Fruit fly (Drosophila melanogaster) whole organism, embryonic: ENCODE data around the gene Argk1.
A peak's percentile ranks its signal among the peaks of the same experiment; 100 is the strongest.

Experiments used
- CG10321 ChIP-seq: fragments of 200-800 bp; sonication (Bioruptor generic); IDR thresholded peaks from 2 replicates; pipeline ENCODE4 v1.3.6; 2022; ENCODE audit warnings: missing biosample characterization, missing genetic modification characterization
- CG12942 ChIP-seq: fragments of 200-800 bp; sonication (Bioruptor generic); optimal IDR thresholded peaks from 3 replicates; lab custom pipeline; 2016; ENCODE audit warnings: missing biosample characterization, missing genetic modification characterization
- CG17802 ChIP-seq: fragments of 200-800 bp; sonication (Bioruptor generic); optimal IDR thresholded peaks from 2 replicates; lab custom pipeline; 2018; ENCODE audit warnings: missing biosample characterization, mild to moderate bottlenecking, missing genetic modification characterization, moderate library complexity
- CG1832 ChIP-seq: fragments of 200-800 bp; sonication (Bioruptor generic); optimal IDR thresholded peaks from 2 replicates; lab custom pipeline; 2017; ENCODE audit warnings: missing biosample characterization, mild to moderate bottlenecking, missing genetic modification characterization, inconsistent platforms
- CG3065 ChIP-seq: fragments of 200-800 bp; sonication (Bioruptor generic); optimal IDR thresholded peaks from 2 replicates; lab custom pipeline; 2016; ENCODE audit warnings: missing biosample characterization, missing genetic modification characterization
- CG33557 ChIP-seq: fragments of 200-800 bp; sonication (Bioruptor generic); optimal IDR thresholded peaks from 2 replicates; lab custom pipeline; 2019; ENCODE audit warnings: missing biosample characterization, mild to moderate bottlenecking, missing genetic modification characterization, moderate library complexity
- CG4730 ChIP-seq: fragments of 200-800 bp; sonication (Bioruptor generic); IDR thresholded peaks from 2 replicates; pipeline ENCODE4 v1.3.6; 2022; ENCODE audit warnings: missing biosample characterization, missing genetic modification characterization
- CG5953 ChIP-seq: fragments of 200-800 bp; sonication (Bioruptor generic); IDR thresholded peaks from 2 replicates; pipeline ENCODE4 v1.3.6; 2022; ENCODE audit warnings: missing biosample characterization, missing genetic modification characterization
- CG6175 ChIP-seq: fragments of 200-800 bp; sonication (Bioruptor generic); IDR thresholded peaks from 3 replicates; pipeline ENCODE4 v1.3.6; 2022; ENCODE audit warnings: missing biosample characterization, missing genetic modification characterization
- CG6791 ChIP-seq: fragments of 200-800 bp; sonication (Bioruptor generic); IDR thresholded peaks from 3 replicates; pipeline ENCODE4 v1.3.6; 2022; ENCODE audit warnings: missing biosample characterization, missing genetic modification characterization; ENCODE audit not compliant: partially characterized antibody
- CG6813 ChIP-seq: fragments of 200-800 bp; sonication (Bioruptor generic); optimal IDR thresholded peaks from 2 replicates; lab custom pipeline; 2017; ENCODE audit warnings: missing biosample characterization, missing genetic modification characterization, mild to moderate bottlenecking, moderate library complexity, missing genetic modification reagents
- CG8290 ChIP-seq, 3 experiments: fragments of 200-800 bp; sonication (Bioruptor generic); optimal IDR thresholded peaks; 2 replicates each; lab custom pipeline; 2016 to 2019; ENCODE audit warnings: missing biosample characterization in 3 of 3, missing genetic modification characterization in 3 of 3, mild to moderate bottlenecking in 2 of 3, moderate library complexity in 1 of 3
- CG8478 ChIP-seq: fragments of >200 bp; optimal IDR thresholded peaks from 2 replicates; lab custom pipeline; 2018
- CG8765 ChIP-seq: fragments of 200-800 bp; sonication (Bioruptor generic); IDR thresholded peaks from 2 replicates; pipeline ENCODE4 v1.3.6; 2022; ENCODE audit warnings: missing biosample characterization, missing genetic modification characterization
- CG9215 ChIP-seq: fragments of 200-800 bp; sonication (Bioruptor generic); IDR thresholded peaks from 2 replicates; pipeline ENCODE4 v1.3.6; 2022; ENCODE audit warnings: missing biosample characterization, missing genetic modification characterization
- CG9727 ChIP-seq: fragments of 200-800 bp; sonication (Bioruptor generic); optimal IDR thresholded peaks from 3 replicates; lab custom pipeline; 2017; ENCODE audit warnings: missing biosample characterization, mild to moderate bottlenecking, missing genetic modification characterization
- D ChIP-seq, 2 experiments: fragments of 200-800 bp in 1 of 2; fragments of >200 bp in 1 of 2; sonication (Bioruptor generic) in 1 of 2; optimal IDR thresholded peaks; 2 replicates in 1 of 2; 3 replicates in 1 of 2; lab custom pipeline; 2017; ENCODE audit warnings: mild to moderate bottlenecking in 1 of 2, missing biosample characterization in 1 of 2, missing genetic modification characterization in 1 of 2, missing genetic modification reagents in 1 of 2
- Nf-YA ChIP-seq: fragments of 200-800 bp; sonication (Bioruptor generic); IDR thresholded peaks from 2 replicates; pipeline ENCODE4 v1.3.6; 2022; ENCODE audit warnings: missing biosample characterization, missing genetic modification characterization
- Nf-YB ChIP-seq: fragments of 200-800 bp; sonication (Bioruptor generic); optimal IDR thresholded peaks from 3 replicates; lab custom pipeline; 2019; ENCODE audit warnings: missing biosample characterization, mild to moderate bottlenecking, missing genetic modification characterization, moderate library complexity
- Pdp1 ChIP-seq, 2 experiments: fragments of 200-800 bp; sonication (Bioruptor generic); optimal IDR thresholded peaks; 3 replicates each; lab custom pipeline; 2016; ENCODE audit warnings: missing biosample characterization in 2 of 2, missing genetic modification characterization in 2 of 2, mild to moderate bottlenecking in 1 of 2, moderate library complexity in 1 of 2
- Scr ChIP-seq: fragments of 200-800 bp; sonication (Bioruptor generic); IDR thresholded peaks from 2 replicates; pipeline ENCODE4 v1.3.6; 2022; ENCODE audit warnings: missing biosample characterization, missing genetic modification characterization; ENCODE audit not compliant: partially characterized antibody
- Sox100B ChIP-seq: fragments of 200-800 bp; sonication (Bioruptor generic); optimal IDR thresholded peaks from 3 replicates; lab custom pipeline; 2018; ENCODE audit warnings: missing biosample characterization, mild to moderate bottlenecking, missing genetic modification characterization
- Stat92E ChIP-seq, 3 experiments: fragments of >200 bp in 2 of 3; fragments of 200-800 bp in 1 of 3; sonication (Bioruptor generic) in 1 of 3; optimal IDR thresholded peaks; 2 replicates each; lab custom pipeline; 2017 to 2019; ENCODE audit warnings: missing biosample characterization in 3 of 3, missing genetic modification characterization in 3 of 3, mild to moderate bottlenecking in 1 of 3, moderate library complexity in 1 of 3
- Xbp1 ChIP-seq: fragments of 200-800 bp; sonication (Bioruptor generic); optimal IDR thresholded peaks from 3 replicates; lab custom pipeline; 2016; ENCODE audit warnings: missing biosample characterization, mild to moderate bottlenecking, missing genetic modification characterization
- cad ChIP-seq: fragments of >200 bp; optimal IDR thresholded peaks from 2 replicates; lab custom pipeline; 2017; ENCODE audit warnings: missing biosample characterization, missing genetic modification characterization
- crol ChIP-seq: fragments of 200-800 bp; sonication (Bioruptor generic); IDR thresholded peaks from 2 replicates; pipeline ENCODE4 v1.3.6; 2022; ENCODE audit warnings: missing biosample characterization, missing genetic modification characterization
- grn ChIP-seq: fragments of 200-800 bp; sonication (Bioruptor generic); optimal IDR thresholded peaks from 3 replicates; lab custom pipeline; 2017; ENCODE audit warnings: missing biosample characterization, missing genetic modification characterization
- hkb ChIP-seq, 2 experiments: fragments of 200-800 bp in 1 of 2; fragments of >200 bp in 1 of 2; sonication (Bioruptor generic) in 1 of 2; IDR thresholded peaks in 1 of 2; optimal IDR thresholded peaks in 1 of 2; 2 replicates each; pipeline versions ENCODE4 v1.3.6 to Lab custom; 2017 to 2022; ENCODE audit warnings: missing biosample characterization in 1 of 2, missing genetic modification characterization in 1 of 2
- inv ChIP-seq: fragments of 200-800 bp; sonication (Bioruptor generic); IDR thresholded peaks from 2 replicates; pipeline ENCODE4 v1.3.6; 2022; ENCODE audit warnings: missing biosample characterization, missing genetic modification characterization; ENCODE audit not compliant: partially characterized antibody
- mirr ChIP-seq: fragments of 200-800 bp; sonication (Bioruptor generic); optimal IDR thresholded peaks from 3 replicates; lab custom pipeline; 2018; ENCODE audit warnings: missing biosample characterization, mild to moderate bottlenecking, missing genetic modification characterization
- otp ChIP-seq: fragments of 200-800 bp; sonication (Bioruptor generic); IDR thresholded peaks from 3 replicates; pipeline ENCODE4, ENCODE4 v1.3.6; 2022; ENCODE audit warnings: missing biosample characterization, missing genetic modification characterization
- phol ChIP-seq: fragments of 200-800 bp; sonication (Bioruptor generic); optimal IDR thresholded peaks from 3 replicates; lab custom pipeline; 2018; ENCODE audit warnings: missing biosample characterization, mild to moderate bottlenecking, missing genetic modification characterization, moderate library complexity
- prd ChIP-seq, 3 experiments: fragments of >200 bp in 2 of 3; fragments of 200-800 bp in 1 of 3; sonication (Bioruptor generic) in 1 of 3; optimal IDR thresholded peaks in 2 of 3; IDR thresholded peaks in 1 of 3; 2 replicates in 2 of 3; 3 replicates in 1 of 3; pipeline versions ENCODE4 v1.3.6 to Lab custom; 2017 to 2022; ENCODE audit warnings: missing biosample characterization in 1 of 3, missing genetic modification characterization in 1 of 3
- sd ChIP-seq: fragments of 200-800 bp; sonication (Bioruptor generic); optimal IDR thresholded peaks from 3 replicates; lab custom pipeline; 2018; ENCODE audit warnings: missing biosample characterization, mild to moderate bottlenecking, missing genetic modification characterization, moderate library complexity
- sens ChIP-seq: fragments of 200-800 bp; sonication (Bioruptor generic); peaks from one replicate; lab custom pipeline; 2016; ENCODE audit warnings: missing biosample characterization, missing genetic modification characterization
- sr ChIP-seq: fragments of 200-800 bp; sonication (Bioruptor generic); IDR thresholded peaks from 3 replicates; pipeline ENCODE4 v1.3.6; 2022; ENCODE audit warnings: missing biosample characterization, missing genetic modification characterization
- tgo ChIP-seq: fragments of 200-800 bp; sonication (Bioruptor generic); IDR thresholded peaks from 3 replicates; pipeline ENCODE4 v1.3.6; 2022; ENCODE audit warnings: missing biosample characterization, missing genetic modification characterization
- twi ChIP-seq: fragments of 200-800 bp; optimal IDR thresholded peaks from 2 replicates; lab custom pipeline; 2019; ENCODE audit warnings: missing biosample characterization, mild to moderate bottlenecking, missing genetic modification characterization, moderate library complexity
- zen ChIP-seq: fragments of 200-800 bp; sonication (Bioruptor generic); optimal IDR thresholded peaks from 3 replicates; lab custom pipeline; 2018; ENCODE audit warnings: missing biosample characterization, mild to moderate bottlenecking, missing genetic modification characterization, moderate library complexity

Argk1 gene

dm6 chr3L:9041042-9041477 lies 24.8 kb downstream of the Argk1 start, which contains the start of gene Doc1 (continued):
- TF ChIP-seq CG33557 (GFP tag; lab: Kevin White, UChicago) (no peak), CG5953 (no peak), sens (peak; percentile 54), CG10321 (GFP tag; lab: Robert Waterston, UW) (peak; percentile 96), sd (tag; lab: Kevin White, UChicago) (peak; percentile 29), CG1832 (GFP tag; lab: Kevin White, UChicago) (peak; percentile 90), Stat92E (GFP tag; optimal IDR thresholded peaks at IDR 0.05; lab: Kevin White, UChicago) (peak in 1 of 3 experiments; percentile 27), CG12942 (GFP tag; lab: Kevin White, UChicago) (no peak), Nf-YA (GFP tag; lab: Robert Waterston, UW) (peak; percentile 96), CG8290 (GFP tag; optimal IDR thresholded peaks at IDR 0.05; lab: Kevin White, UChicago) (no peak), CG8290 (tag; optimal IDR thresholded peaks at IDR 0.05; lab: Kevin White, UChicago) (no peak), prd (optimal IDR thresholded peaks at IDR 0.05; lab: Kevin White, UChicago) (no peak), prd (GFP tag; IDR thresholded peaks at IDR 0.05; lab: Robert Waterston, UW) (peak; percentile 25; the same call in 1 of the 3 replicates), tgo (no peak), CG6813 (no peak), CG4730 (no peak), sr (peak; percentile 100), D (optimal IDR thresholded peaks at IDR 0.05; lab: Kevin White, UChicago) (peak; percentile 44), D (GFP tag; optimal IDR thresholded peaks at IDR 0.05; lab: Kevin White, UChicago) (no peak), CG3065 (GFP tag; lab: Kevin White, UChicago) (no peak), CG6175 (GFP tag; lab: Robert Waterston, UW) (0 out of 3 replicates have a peak, but pooled peaks have one; percentile 19), Pdp1 (GFP tag; optimal IDR thresholded peaks at IDR 0.05; lab: Kevin White, UChicago) (peak in 1 of 2 experiments; percentile 13), twi (peak; percentile 11), Scr (peak; percentile 30; the same call in 1 of the 2 replicates), CG9727 (GFP tag; lab: Kevin White, UChicago) (no peak), CG6791 (GFP tag; lab: Robert Waterston, UW) (peak; percentile 61; the same call in 2 of the 3 replicates), grn (GFP tag; lab: Kevin White, UChicago) (peak; percentile 30), mirr (GFP tag; lab: Kevin White, UChicago) (no peak), otp (0 out of 3 replicates have a peak, but pooled peaks have one; percentile 12), Nf-YB (GFP tag; lab: Kevin White, UChicago) (peak; percentile 99), crol (GFP tag; lab: Robert Waterston, UW) (0 out of 2 replicates have a peak, but pooled peaks have one; percentile 9), hkb (optimal IDR thresholded peaks at IDR 0.05; lab: Kevin White, UChicago) (no peak), hkb (GFP tag; IDR thresholded peaks at IDR 0.05; lab: Robert Waterston, UW) (0 out of 2 replicates have a peak, but pooled peaks have one; percentile 21), CG17802 (tag; lab: Kevin White, UChicago) (no peak), CG9215 (GFP tag; lab: Robert Waterston, UW) (no peak), Sox100B (GFP tag; lab: Kevin White, UChicago) (no peak), CG8765 (GFP tag; lab: Robert Waterston, UW) (peak; percentile 20; the same call in 1 of the 2 replicates), CG8478 (lab: Kevin White, UChicago) (peak; percentile 45), phol (tag; lab: Kevin White, UChicago) (peak; percentile 66), Xbp1 (GFP tag; lab: Kevin White, UChicago) (no peak)

dm6 chr3L:9039189-9039588 lies 26.6 kb downstream of the Argk1 start:
- TF ChIP-seq cad (peak; percentile 58), inv (GFP tag; lab: Robert Waterston, UW) (no peak), zen (tag; lab: Kevin White, UChicago) (peak; percentile 88)
- TF ChIP-seq, all 482 proteins: peak for 2
